ENCODE assay signal across 2 worm cellular contexts in the genomic region with DNA sequence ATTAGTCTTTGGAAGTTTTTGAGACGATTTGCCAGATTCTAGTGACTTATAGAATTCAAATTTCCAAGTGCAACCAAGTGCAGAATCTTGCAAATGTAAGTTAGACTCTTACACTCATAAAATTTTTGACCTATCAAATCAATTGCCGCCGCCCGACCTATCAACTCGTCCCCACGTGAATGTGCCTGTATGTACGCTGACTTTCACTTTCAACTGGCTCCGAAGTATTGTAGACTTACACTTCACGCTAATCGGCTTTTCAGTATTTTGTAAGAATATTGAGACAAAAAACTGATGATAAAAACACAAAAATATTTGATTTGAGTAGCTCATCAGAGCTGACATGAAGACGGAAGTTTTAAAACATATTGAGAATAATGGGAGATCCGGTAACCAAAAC.
TF ChIP-seq lines count a peak whose summit lies in the region.

No protein-coding gene starts in this region.

TF ChIP-seq in whole organism, L2 larva, 48 proteins besides CTCF, POLR2A, EP300 and RAD21 (continued from another document):
- no peak for TF ChIP-seq unc-55 (GFP tag; optimal IDR thresholded peaks at IDR 0.05; lab: Kevin White, UChicago)
- no peak for TF ChIP-seq ztf-11 (tag; optimal IDR thresholded peaks at IDR 0.05; lab: Kevin White, UChicago)
- no peak for TF ChIP-seq lsy-2 (tag; optimal IDR thresholded peaks at IDR 0.05; lab: Kevin White, UChicago)
- no peak for TF ChIP-seq F13H6.1 (tag; optimal IDR thresholded peaks at IDR 0.05; lab: Kevin White, UChicago)
- no peak for TF ChIP-seq ceh-82 (tag; optimal IDR thresholded peaks at IDR 0.05; lab: Kevin White, UChicago)
- no peak for TF ChIP-seq zag-1 (tag; optimal IDR thresholded peaks at IDR 0.05; lab: Kevin White, UChicago)
- no peak for TF ChIP-seq nhr-23 (tag; optimal IDR thresholded peaks at IDR 0.05; lab: Kevin White, UChicago)
- no peak for TF ChIP-seq C34F6.9 (tag; optimal IDR thresholded peaks at IDR 0.05; lab: Kevin White, UChicago)
- TF ChIP-seq crh-2 (tag; optimal IDR thresholded peaks at IDR 0.05; lab: Kevin White, UChicago), result no peak
- TF ChIP-seq unc-62 (GFP tag; optimal IDR thresholded peaks at IDR 0.05; lab: Kevin White, UChicago), result no peak
- TF ChIP-seq nhr-77 (tag; optimal IDR thresholded peaks at IDR 0.05; lab: Kevin White, UChicago), result no peak
- no peak for TF ChIP-seq snpc-4 (tag; optimal IDR thresholded peaks at IDR 0.05; lab: Kevin White, UChicago)
- no peak for TF ChIP-seq nhr-12 (tag; optimal IDR thresholded peaks at IDR 0.05; lab: Kevin White, UChicago)
- TF ChIP-seq elt-3 (tag; optimal IDR thresholded peaks at IDR 0.05; lab: Kevin White, UChicago), result no peak
- no peak for TF ChIP-seq ama-1 (optimal IDR thresholded peaks at IDR 0.05; lab: Kevin White, UChicago)

TF ChIP-seq in whole organism, L4 larva, 104 proteins besides CTCF, POLR2A, EP300 and RAD21 (continued from another document):
- TF ChIP-seq nhr-11 (tag; optimal IDR thresholded peaks at IDR 0.05; lab: Kevin White, UChicago), result no peak
- TF ChIP-seq aha-1 (tag; lab: Kevin White, UChicago), result peak; percentile 8
- no peak for TF ChIP-seq rbr-2 (tag; optimal IDR thresholded peaks at IDR 0.05; lab: Kevin White, UChicago)
- TF ChIP-seq hlh-30 (tag; optimal IDR thresholded peaks at IDR 0.05; lab: Kevin White, UChicago; ENCODE audit: insufficient read depth), result peak; percentile 26
- 0 out of 2 replicates have a peak, but pooled peaks have one; percentile 46 for TF ChIP-seq mxl-2 (GFP tag; conservative IDR thresholded peaks at IDR 0.05; lab: Robert Waterston, UW)
- TF ChIP-seq set-16 (GFP tag; IDR thresholded peaks at IDR 0.05; lab: Robert Waterston, UW), result no peak
- TF ChIP-seq F37D6.2 (tag; optimal IDR thresholded peaks at IDR 0.05; lab: Kevin White, UChicago), result no peak
- TF ChIP-seq ceh-28 (tag; optimal IDR thresholded peaks at IDR 0.05; lab: Kevin White, UChicago), result no peak
- TF ChIP-seq lin-15B (tag; optimal IDR thresholded peaks at IDR 0.05; lab: Kevin White, UChicago), result no peak
- TF ChIP-seq fkh-10 (GFP tag; optimal IDR thresholded peaks at IDR 0.05; lab: Kevin White, UChicago), result no peak
- no peak for TF ChIP-seq egl-27 (tag; optimal IDR thresholded peaks at IDR 0.05; lab: Kevin White, UChicago)
- TF ChIP-seq F44E2.7 (GFP tag; IDR thresholded peaks at IDR 0.05; lab: Robert Waterston, UW), result no peak
- no peak for TF ChIP-seq snpc-1.2 (GFP tag; IDR thresholded peaks at IDR 0.05; lab: Robert Waterston, UW)
- no peak for TF ChIP-seq madf-9 (GFP tag; conservative IDR thresholded peaks at IDR 0.05; lab: Robert Waterston, UW)
- no peak for TF ChIP-seq ceh-20 (GFP tag; IDR thresholded peaks at IDR 0.05; lab: Robert Waterston, UW)
- no peak for TF ChIP-seq jun-1 (tag; optimal IDR thresholded peaks at IDR 0.05; lab: Kevin White, UChicago)
- TF ChIP-seq dmd-6 (GFP tag; IDR thresholded peaks at IDR 0.05; lab: Robert Waterston, UW), result peak; percentile 87
- no peak for TF ChIP-seq zip-2 (tag; optimal IDR thresholded peaks at IDR 0.05; lab: Kevin White, UChicago)
- TF ChIP-seq ama-1 (optimal IDR thresholded peaks at IDR 0.05; lab: Kevin White, UChicago), result no peak
- TF ChIP-seq zfp-3 (GFP tag; conservative IDR thresholded peaks at IDR 0.05; lab: Robert Waterston, UW), result no peak
- TF ChIP-seq mes-2 (tag; optimal IDR thresholded peaks at IDR 0.05; lab: Kevin White, UChicago; ENCODE audit: poor library complexity, severe bottlenecking), result peak; percentile 5
- TF ChIP-seq unc-130 (GFP tag; optimal IDR thresholded peaks at IDR 0.05; lab: Kevin White, UChicago), result no peak
- TF ChIP-seq nhr-237 (tag; optimal IDR thresholded peaks at IDR 0.05; lab: Kevin White, UChicago), result no peak
- TF ChIP-seq spr-1 (tag; optimal IDR thresholded peaks at IDR 0.05; lab: Kevin White, UChicago), result no peak
- no peak for TF ChIP-seq ceh-62 (tag; optimal IDR thresholded peaks at IDR 0.05; lab: Kevin White, UChicago)
- TF ChIP-seq lin-29 (GFP tag; IDR thresholded peaks at IDR 0.05; lab: Robert Waterston, UW), result no peak
- no peak for TF ChIP-seq hmg-1.1 (GFP tag; IDR thresholded peaks at IDR 0.05; lab: Robert Waterston, UW)
- TF ChIP-seq lir-3 (tag; optimal IDR thresholded peaks at IDR 0.05; lab: Kevin White, UChicago), result no peak
- peak; percentile 22 for TF ChIP-seq pqm-1 (tag; optimal IDR thresholded peaks at IDR 0.05; lab: Kevin White, UChicago)
- no peak for TF ChIP-seq attf-4 (tag; optimal IDR thresholded peaks at IDR 0.05; lab: Kevin White, UChicago)
- no peak for TF ChIP-seq daf-8 (GFP tag; IDR thresholded peaks at IDR 0.05; lab: Robert Waterston, UW)
- no peak for TF ChIP-seq Y105C5A.15 (GFP tag; IDR thresholded peaks at IDR 0.05; lab: Robert Waterston, UW)
- no peak for TF ChIP-seq zip-11 (GFP tag; IDR thresholded peaks at IDR 0.05; lab: Robert Waterston, UW)
- no peak for TF ChIP-seq dpl-1 (GFP tag; optimal IDR thresholded peaks at IDR 0.05; lab: Kevin White, UChicago)
- TF ChIP-seq unc-62 (GFP tag; optimal IDR thresholded peaks at IDR 0.05 in 1 of 2; lab: Kevin White, UChicago), result no peak
- TF ChIP-seq unc-62 (tag; optimal IDR thresholded peaks at IDR 0.05; lab: Kevin White, UChicago), result no peak
- no peak for TF ChIP-seq saeg-2 (GFP tag; IDR thresholded peaks at IDR 0.05; lab: Robert Waterston, UW)
- TF ChIP-seq pha-4 (GFP tag; IDR thresholded peaks at IDR 0.05; lab: Robert Waterston, UW), result peak; percentile 51; the same call in 1 of the 2 replicates
- TF ChIP-seq pha-4 (tag; optimal IDR thresholded peaks at IDR 0.05; lab: Kevin White, UChicago), result no peak
- no peak for TF ChIP-seq lin-38 (GFP tag; IDR thresholded peaks at IDR 0.05; lab: Robert Waterston, UW)
- TF ChIP-seq mxl-3 (GFP tag; optimal IDR thresholded peaks at IDR 0.05; lab: Kevin White, UChicago), result no peak
- TF ChIP-seq ctbp-1 (GFP tag; IDR thresholded peaks at IDR 0.05; lab: Robert Waterston, UW), result no peak
- TF ChIP-seq nhr-25 (tag; optimal IDR thresholded peaks at IDR 0.05; lab: Kevin White, UChicago; ENCODE audit: borderline replicate concordance, insufficient read depth), result no peak
- no peak for TF ChIP-seq dmd-9 (GFP tag; IDR thresholded peaks at IDR 0.05; lab: Robert Waterston, UW)
- peak; percentile 59 for TF ChIP-seq hlh-11 (tag; optimal IDR thresholded peaks at IDR 0.05; lab: Kevin White, UChicago)
- no peak for TF ChIP-seq F49E8.2 (tag; optimal IDR thresholded peaks at IDR 0.05; lab: Kevin White, UChicago; ENCODE audit: borderline replicate concordance)
- TF ChIP-seq nhr-41 (GFP tag; IDR thresholded peaks at IDR 0.05; lab: Robert Waterston, UW), result no peak
- no peak for TF ChIP-seq lim-7 (GFP tag; IDR thresholded peaks at IDR 0.05; lab: Robert Waterston, UW)
- no peak for TF ChIP-seq T20F7.1 (GFP tag; optimal IDR thresholded peaks at IDR 0.05; lab: Kevin White, UChicago)
- no peak for TF ChIP-seq zfp-2 (tag; optimal IDR thresholded peaks at IDR 0.05; lab: Kevin White, UChicago)
- TF ChIP-seq fos-1 (tag; optimal IDR thresholded peaks at IDR 0.05; lab: Kevin White, UChicago), result no peak
- peak; percentile 41 for TF ChIP-seq nhr-28 (tag; optimal IDR thresholded peaks at IDR 0.05; lab: Kevin White, UChicago)
- peak; percentile 56 for TF ChIP-seq nhr-48 (tag; optimal IDR thresholded peaks at IDR 0.05; lab: Kevin White, UChicago)
- TF ChIP-seq ces-1 (GFP tag; optimal IDR thresholded peaks at IDR 0.05; lab: Kevin White, UChicago), result no peak
- no peak for TF ChIP-seq mdt-29 (GFP tag; IDR thresholded peaks at IDR 0.05; lab: Robert Waterston, UW)
- no peak for TF ChIP-seq zag-1 (tag; optimal IDR thresholded peaks at IDR 0.05; lab: Kevin White, UChicago)
- no peak for TF ChIP-seq F10B5.3 (tag; optimal IDR thresholded peaks at IDR 0.05; lab: Kevin White, UChicago)
- no peak for TF ChIP-seq spr-3 (GFP tag; optimal IDR thresholded peaks at IDR 0.05; lab: Kevin White, UChicago)
- TF ChIP-seq madf-5 (GFP tag; IDR thresholded peaks at IDR 0.05; lab: Robert Waterston, UW), result no peak
- no peak for TF ChIP-seq ztf-11 (tag; optimal IDR thresholded peaks at IDR 0.05; lab: Kevin White, UChicago)
- TF ChIP-seq ZK546.5 (tag; optimal IDR thresholded peaks at IDR 0.05; lab: Kevin White, UChicago), result no peak
- TF ChIP-seq dve-1 (tag; optimal IDR thresholded peaks at IDR 0.05; lab: Kevin White, UChicago; ENCODE audit: insufficient read depth), result peak; percentile 68
- TF ChIP-seq lin-1 (GFP tag; IDR thresholded peaks at IDR 0.05; lab: Robert Waterston, UW), result 0 out of 2 replicates have a peak, but pooled peaks have one; percentile 14
- TF ChIP-seq nhr-42 (GFP tag; IDR thresholded peaks at IDR 0.05; lab: Robert Waterston, UW), result no peak
- TF ChIP-seq Y5F2A.4 (GFP tag; optimal IDR thresholded peaks at IDR 0.05; lab: Kevin White, UChicago), result no peak
- TF ChIP-seq php-3 (GFP tag; IDR thresholded peaks at IDR 0.05; lab: Robert Waterston, UW), result no peak; the same call in 1 of the 2 replicates
- no peak for TF ChIP-seq daf-16 (GFP tag; optimal IDR thresholded peaks at IDR 0.05; lab: Kevin White, UChicago)
- TF ChIP-seq daf-16 (tag; optimal IDR thresholded peaks at IDR 0.05; lab: Kevin White, UChicago), result peak; percentile 69
- no peak for TF ChIP-seq D1046.2 (GFP tag; IDR thresholded peaks at IDR 0.05; lab: Robert Waterston, UW)
- TF ChIP-seq hif-1 (tag; optimal IDR thresholded peaks at IDR 0.05; lab: Kevin White, UChicago), result no peak
- TF ChIP-seq ceh-82 (tag; optimal IDR thresholded peaks at IDR 0.05; lab: Kevin White, UChicago), result no peak
- no peak for TF ChIP-seq duxl-1 (tag; optimal IDR thresholded peaks at IDR 0.05; lab: Kevin White, UChicago; ENCODE audit: poor library complexity)
- no peak for TF ChIP-seq vab-7 (GFP tag; IDR thresholded peaks at IDR 0.05; lab: Robert Waterston, UW)
- TF ChIP-seq unc-39 (tag; optimal IDR thresholded peaks at IDR 0.05; lab: Kevin White, UChicago), result no peak
- TF ChIP-seq Y75B8A.6 (GFP tag; IDR thresholded peaks at IDR 0.05; lab: Robert Waterston, UW), result no peak
- no peak for TF ChIP-seq ceh-32 (tag; optimal IDR thresholded peaks at IDR 0.05; lab: Kevin White, UChicago; ENCODE audit: poor library complexity)
- no peak for TF ChIP-seq lin-39 (tag; optimal IDR thresholded peaks at IDR 0.05; lab: Kevin White, UChicago)
- no peak for TF ChIP-seq ztf-7 (tag; optimal IDR thresholded peaks at IDR 0.05; lab: Kevin White, UChicago)
- no peak for TF ChIP-seq nhr-6 (tag; optimal IDR thresholded peaks at IDR 0.05; lab: Kevin White, UChicago)
TF ChIP-seq in whole organism, L4 larva: peak in this region for 15.
